Fruit fly (Drosophila melanogaster): ENCODE data around the gene CG34002.
A peak's percentile ranks its signal among the peaks of the same experiment; 100 is the strongest.

- TF ChIP-seq psq (GFP tag; optimal IDR thresholded peaks at IDR 0.05) = no peak
- TF ChIP-seq Myc (optimal IDR thresholded peaks at IDR 0.05) = no peak
- no peak for TF ChIP-seq Hr78 (GFP tag; optimal IDR thresholded peaks at IDR 0.05)
- no peak for TF ChIP-seq brk (GFP tag; optimal IDR thresholded peaks at IDR 0.05)
- no peak for TF ChIP-seq dmrt93B (GFP tag; optimal IDR thresholded peaks at IDR 0.05)
- TF ChIP-seq rgr (GFP tag; optimal IDR thresholded peaks at IDR 0.05) = peak; percentile 16
- peak; percentile 38 for TF ChIP-seq HLH106 (tag; optimal IDR thresholded peaks at IDR 0.05)
- TF ChIP-seq CrebA (GFP tag; optimal IDR thresholded peaks at IDR 0.05; ENCODE audit: borderline replicate concordance) = no peak
- no peak for TF ChIP-seq Rel (GFP tag; optimal IDR thresholded peaks at IDR 0.05)
- TF ChIP-seq Rel (tag; optimal IDR thresholded peaks at IDR 0.05) = peak; percentile 33
- TF ChIP-seq fru (GFP tag; optimal IDR thresholded peaks at IDR 0.05) = peak; percentile 26
- TF ChIP-seq ey (GFP tag; optimal IDR thresholded peaks at IDR 0.05) = no peak
Observed at dm6 chr3L:17841085-17841606, 17.1 kb upstream of the CG34002 start, which contains the start of gene CG5577.

All from whole organism, wandering third instar larva.